Worm (Caenorhabditis elegans) whole organism, early embryonic: ENCODE data around the gene C37E2.10.

ENCODE experiments used
- B0310.2 ChIP-seq: sonication (generic microtip); optimal IDR thresholded peaks from 2 replicates; lab custom pipeline; 2016; ENCODE audit warnings: mild to moderate bottlenecking, missing genetic modification characterization, missing compliant biosample characterization
- F13C5.2 ChIP-seq: sonication (generic microtip); optimal IDR thresholded peaks from 2 replicates; lab custom pipeline; 2017; ENCODE audit warnings: mild to moderate bottlenecking, missing genetic modification characterization, inconsistent platforms, missing compliant biosample characterization
- aly-1 ChIP-seq: sonication (generic microtip); optimal IDR thresholded peaks from 2 replicates; lab custom pipeline; 2016; ENCODE audit warnings: missing genetic modification characterization, missing compliant biosample characterization
- ama-1 ChIP-seq: fragments of 150-350 bp; optimal IDR thresholded peaks from 2 replicates; lab custom pipeline; 2014
- ceh-13 ChIP-seq: fragments of 200-800 bp; sonication (Bioruptor generic); optimal IDR thresholded peaks from 2 replicates; lab custom pipeline; 2018; ENCODE audit warnings: mild to moderate bottlenecking, missing genetic modification characterization, missing compliant biosample characterization
- ceh-36 ChIP-seq: sonication (generic microtip); optimal IDR thresholded peaks from 2 replicates; lab custom pipeline; 2016; ENCODE audit warnings: missing genetic modification characterization, inconsistent platforms, missing compliant biosample characterization
- ets-7 ChIP-seq: sonication (generic microtip); optimal IDR thresholded peaks from 2 replicates; lab custom pipeline; 2016; ENCODE audit warnings: missing genotype, missing genetic modification characterization, missing compliant biosample characterization
- flt-1 ChIP-seq: fragments of 200-800 bp; sonication (Bioruptor generic); IDR thresholded peaks from 2 replicates; pipeline ENCODE4 v1.3.6; 2022; ENCODE audit warnings: missing genetic modification characterization, missing compliant biosample characterization
- hmbx-1 ChIP-seq: sonication (generic microtip); optimal IDR thresholded peaks from 2 replicates; lab custom pipeline; 2016; ENCODE audit warnings: mild to moderate bottlenecking, missing genetic modification characterization, missing compliant biosample characterization
- hmg-4 ChIP-seq: fragments of 200-800 bp; sonication (Bioruptor generic); optimal IDR thresholded peaks from 2 replicates; lab custom pipeline; 2018; ENCODE audit warnings: mild to moderate bottlenecking, missing genetic modification characterization, missing compliant biosample characterization
- hnd-1 ChIP-seq: sonication (generic microtip); optimal IDR thresholded peaks from 2 replicates; lab custom pipeline; 2016; ENCODE audit warnings: missing genetic modification characterization, missing compliant biosample characterization
- pes-1 ChIP-seq: fragments of 200-800 bp; sonication (Bioruptor generic); IDR thresholded peaks from 2 replicates; pipeline ENCODE4 v1.3.6; 2022; ENCODE audit warnings: missing genetic modification reagents, missing genetic modification characterization, missing compliant biosample characterization
- scrt-1 ChIP-seq: fragments of 200-800 bp; sonication (Bioruptor generic); IDR thresholded peaks from 2 replicates; pipeline ENCODE4 v1.3.6; 2022; ENCODE audit warnings: missing genetic modification characterization, missing compliant biosample characterization
- sea-1 ChIP-seq: fragments of 200-800 bp; sonication (Bioruptor generic); conservative IDR thresholded peaks from 2 replicates; pipeline ENCODE4 v1.3.6; 2022; ENCODE audit warnings: missing genetic modification characterization, missing compliant biosample characterization
- tbx-11 ChIP-seq: fragments of 200-800 bp; sonication (Bioruptor generic); IDR thresholded peaks from 2 replicates; pipeline ENCODE4 v1.3.6; 2022; ENCODE audit warnings: missing genetic modification characterization, missing compliant biosample characterization
- tbx-37 ChIP-seq: fragments of 200-800 bp; sonication (Bioruptor generic); conservative IDR thresholded peaks from 2 replicates; pipeline ENCODE4 v1.3.6; 2022; ENCODE audit warnings: missing genetic modification reagents, missing genetic modification characterization, missing compliant biosample characterization
- tra-4 ChIP-seq: sonication (generic microtip); optimal IDR thresholded peaks from 2 replicates; lab custom pipeline; 2017; ENCODE audit warnings: missing genetic modification characterization, missing compliant biosample characterization

The C37E2.10 gene

DNA sequence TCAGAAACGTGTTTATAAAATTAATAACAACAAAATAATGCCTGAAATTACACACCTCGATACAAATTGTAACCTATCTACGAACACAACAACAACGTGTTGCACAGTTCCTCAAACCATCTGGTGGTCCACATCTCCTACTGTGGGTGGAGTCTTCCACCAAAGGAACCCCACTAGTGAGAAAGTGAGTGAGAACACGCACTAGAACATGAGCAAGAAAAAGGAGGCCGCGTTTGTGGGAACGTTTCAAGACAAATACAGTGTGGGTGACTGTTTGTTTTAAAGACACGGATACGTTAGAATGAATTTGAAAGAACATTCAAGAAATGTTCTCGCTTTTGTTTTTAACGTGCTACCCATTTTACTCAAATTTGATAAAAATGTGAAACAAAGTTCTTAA, 7.7 kb downstream of the C37E2.10 start, which contains the start of gene ceh-36:
Gene ceh-36 (minus strand): TSS at position 101 of the 400 bp plus-strand sequence.
- no peak for TF ChIP-seq ets-7

DNA sequence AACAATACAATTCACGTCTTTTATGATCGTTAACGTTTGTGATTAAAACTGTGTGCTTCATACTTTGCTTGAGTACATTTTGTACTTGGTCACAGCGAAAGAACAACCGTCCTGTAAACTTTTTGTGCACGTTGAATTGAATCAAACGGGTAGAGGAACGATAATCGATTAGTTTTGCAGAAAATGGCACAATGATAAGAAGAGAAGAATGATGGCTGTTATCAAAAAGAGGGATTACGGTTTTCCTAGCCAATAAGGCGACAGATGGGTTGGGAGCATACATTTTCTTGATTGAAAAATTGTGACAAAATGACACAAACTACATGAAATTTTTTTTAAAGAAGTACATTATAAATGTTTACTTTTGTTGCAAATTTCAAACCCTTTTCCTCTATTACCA, 15.5 kb downstream of the C37E2.10 start:
- TF ChIP-seq sea-1 (no peak), B0310.2 (tag; lab: Kevin White, UChicago) (no peak), flt-1 (GFP tag; lab: Robert Waterston, UW) (no peak), F13C5.2 (tag; lab: Kevin White, UChicago) (no peak), hnd-1 (tag; lab: Kevin White, UChicago) (no peak), scrt-1 (GFP tag; lab: Robert Waterston, UW) (no peak), ama-1 (lab: Kevin White, UChicago) (no peak), ceh-36 (tag; lab: Kevin White, UChicago) (no peak), aly-1 (tag; lab: Kevin White, UChicago) (no peak), ceh-13 (no peak), pes-1 (GFP tag; lab: Robert Waterston, UW) (no peak)

DNA sequence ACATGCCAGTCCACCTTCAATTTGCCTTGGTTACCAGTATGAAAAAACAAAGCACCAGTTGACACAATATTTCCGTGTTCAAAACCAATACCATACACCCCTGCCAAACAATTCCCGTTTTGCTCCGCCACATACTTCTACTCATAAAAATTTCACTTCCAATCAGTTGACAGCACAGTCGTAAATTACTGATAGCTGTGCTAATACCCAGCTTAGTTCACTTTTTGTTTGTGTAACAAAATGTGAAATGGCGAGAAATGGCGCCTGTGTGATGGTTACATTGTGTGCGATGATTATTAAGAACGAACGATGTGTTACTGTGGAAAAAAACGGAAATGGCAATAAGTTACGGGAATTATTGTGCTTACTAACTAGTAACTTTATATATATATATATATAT, 27.5 kb downstream of the C37E2.10 start:
- no peak for TF ChIP-seq sea-1
- no peak for TF ChIP-seq ceh-13
- no peak for TF ChIP-seq tbx-11 (GFP tag; lab: Robert Waterston, UW)
- no peak for TF ChIP-seq B0310.2 (tag; lab: Kevin White, UChicago)
- no peak for TF ChIP-seq hmg-4

DNA sequence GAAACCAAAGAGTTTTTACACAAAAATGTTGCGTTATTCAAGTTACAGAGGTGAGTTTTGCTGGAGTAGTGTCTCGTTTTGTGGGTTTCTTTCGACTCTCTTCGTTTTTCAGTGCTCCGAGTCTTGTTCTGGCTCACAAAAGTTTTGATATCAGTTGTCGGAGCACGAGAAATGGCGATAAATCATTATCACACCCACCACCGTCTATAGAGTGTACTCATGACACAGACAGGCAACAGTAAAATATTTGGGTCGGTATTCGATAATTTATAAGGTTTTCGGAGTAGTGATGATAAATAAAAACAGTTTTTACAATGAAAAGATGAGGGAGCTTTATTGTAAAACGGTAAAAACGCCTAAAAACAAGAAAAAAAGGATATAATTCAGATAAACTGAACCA, 29.2 kb downstream of the C37E2.10 start, which contains the start of gene ceh-37:
Gene ceh-37 (minus strand): TSS at position 59 of the 400 bp plus-strand sequence.
- no peak for TF ChIP-seq hmbx-1 (tag; lab: Kevin White, UChicago)
- TF ChIP-seq ama-1 (lab: Kevin White, UChicago), result no peak
- TF ChIP-seq sea-1, result no peak
- TF ChIP-seq tra-4 (tag; lab: Kevin White, UChicago), result no peak
- no peak for TF ChIP-seq F13C5.2 (tag; lab: Kevin White, UChicago)
- TF ChIP-seq scrt-1 (GFP tag; lab: Robert Waterston, UW), result no peak
- TF ChIP-seq tbx-11 (GFP tag; lab: Robert Waterston, UW), result no peak
- TF ChIP-seq ets-7, result no peak
- TF ChIP-seq hnd-1 (tag; lab: Kevin White, UChicago), result no peak

DNA sequence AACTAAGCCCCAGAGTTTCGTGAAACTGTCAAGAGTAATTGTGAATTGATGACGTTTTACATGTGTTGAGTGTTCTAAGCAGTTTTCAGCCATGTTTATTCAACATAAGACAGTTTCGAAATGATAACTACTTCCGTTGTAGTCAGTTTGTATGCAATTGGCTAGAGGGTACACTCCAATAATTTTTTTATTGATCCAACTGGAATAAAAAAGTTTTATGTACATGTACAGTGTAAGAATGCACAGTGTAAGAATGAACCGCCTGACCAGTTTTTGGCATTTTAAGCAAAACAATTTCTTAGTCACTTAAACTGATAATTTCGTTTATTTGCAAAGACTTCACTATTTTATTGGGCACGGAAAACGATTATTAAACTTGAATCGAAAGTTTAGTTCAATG, 34.5 kb downstream of the C37E2.10 start:
- TF ChIP-seq pes-1 (GFP tag; lab: Robert Waterston, UW), result no peak
- TF ChIP-seq tbx-37 (GFP tag; lab: Robert Waterston, UW), result no peak
- no peak for TF ChIP-seq tbx-11 (GFP tag; lab: Robert Waterston, UW)
- no peak for TF ChIP-seq B0310.2 (tag; lab: Kevin White, UChicago)
- TF ChIP-seq ama-1 (lab: Kevin White, UChicago), result no peak
- no peak for TF ChIP-seq hmbx-1 (tag; lab: Kevin White, UChicago)
- no peak for TF ChIP-seq tra-4 (tag; lab: Kevin White, UChicago)
- TF ChIP-seq ceh-13, result no peak
- no peak for TF ChIP-seq hmg-4
- TF ChIP-seq scrt-1 (GFP tag; lab: Robert Waterston, UW), result no peak
- no peak for TF ChIP-seq flt-1 (GFP tag; lab: Robert Waterston, UW)
- TF ChIP-seq F13C5.2 (tag; lab: Kevin White, UChicago), result no peak

DNA sequence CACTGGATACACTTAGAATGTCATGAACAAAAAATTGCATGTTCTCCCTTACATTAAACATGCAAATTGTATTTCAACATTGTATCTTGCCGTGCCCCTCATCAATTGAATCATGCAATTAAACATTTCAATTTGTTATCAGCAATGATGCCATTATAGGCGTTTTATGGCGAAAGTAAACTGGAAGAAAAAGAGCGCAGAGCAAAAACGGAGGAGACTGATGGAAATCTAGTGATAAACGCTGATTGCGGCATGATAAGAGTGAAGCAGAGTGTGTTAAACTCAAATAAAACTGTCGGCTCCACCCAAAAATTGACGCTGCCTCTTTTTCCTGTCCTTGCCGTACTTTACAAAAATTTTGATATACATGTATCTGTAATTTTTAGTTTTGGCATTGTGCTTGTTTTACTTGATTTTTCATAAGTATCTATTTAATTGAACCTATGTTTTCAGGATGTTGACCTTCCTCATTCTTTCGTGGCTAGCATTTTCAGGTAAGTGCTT, 35.8 kb downstream of the C37E2.10 start, which contains the start of gene K06G5.1:
Gene K06G5.1 (plus strand): TSS at position 454 of the 504 bp plus-strand sequence.
- TF ChIP-seq tra-4 (tag; lab: Kevin White, UChicago), result no peak
- no peak for TF ChIP-seq aly-1 (tag; lab: Kevin White, UChicago)
- no peak for TF ChIP-seq sea-1
- TF ChIP-seq pes-1 (GFP tag; lab: Robert Waterston, UW), result no peak
- no peak for TF ChIP-seq hmg-4
- no peak for TF ChIP-seq hmbx-1 (tag; lab: Kevin White, UChicago)
- TF ChIP-seq B0310.2 (tag; lab: Kevin White, UChicago), result no peak
- TF ChIP-seq ets-7, result no peak
- TF ChIP-seq F13C5.2 (tag; lab: Kevin White, UChicago), result no peak
- TF ChIP-seq tbx-37 (GFP tag; lab: Robert Waterston, UW), result no peak
- no peak for TF ChIP-seq flt-1 (GFP tag; lab: Robert Waterston, UW)
- TF ChIP-seq ama-1 (lab: Kevin White, UChicago), result no peak
- TF ChIP-seq scrt-1 (GFP tag; lab: Robert Waterston, UW), result no peak
- no peak for TF ChIP-seq hnd-1 (tag; lab: Kevin White, UChicago)

DNA sequence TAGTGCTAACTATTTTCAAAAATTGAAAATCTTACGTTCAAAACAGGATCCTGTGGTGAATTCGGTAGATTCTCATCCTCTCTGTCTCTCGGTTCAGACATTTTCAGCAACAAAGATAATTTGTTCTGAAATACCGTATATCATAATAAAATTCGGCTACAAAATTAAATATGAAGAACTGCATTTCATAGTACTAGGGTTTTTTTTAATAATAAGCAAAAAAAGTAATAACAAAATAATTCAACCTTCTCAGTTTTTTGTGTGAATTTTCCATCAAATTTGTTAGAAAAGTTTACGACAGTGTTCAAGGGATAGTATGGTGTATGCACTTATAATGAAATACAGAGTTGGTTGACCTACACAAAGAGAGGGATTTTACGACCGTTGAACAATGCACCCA, 44.4 kb downstream of the C37E2.10 start, which contains the start of gene K06G5.3:
Gene K06G5.3 (minus strand): TSS at position 101 of the 400 bp plus-strand sequence.
- TF ChIP-seq B0310.2 (tag; lab: Kevin White, UChicago), result no peak
- TF ChIP-seq ama-1 (lab: Kevin White, UChicago), result no peak
- no peak for TF ChIP-seq ceh-36 (tag; lab: Kevin White, UChicago)
- TF ChIP-seq tbx-11 (GFP tag; lab: Robert Waterston, UW), result no peak
- TF ChIP-seq hnd-1 (tag; lab: Kevin White, UChicago), result no peak
- TF ChIP-seq scrt-1 (GFP tag; lab: Robert Waterston, UW), result no peak
- no peak for TF ChIP-seq hmg-4
- no peak for TF ChIP-seq hmbx-1 (tag; lab: Kevin White, UChicago)

DNA sequence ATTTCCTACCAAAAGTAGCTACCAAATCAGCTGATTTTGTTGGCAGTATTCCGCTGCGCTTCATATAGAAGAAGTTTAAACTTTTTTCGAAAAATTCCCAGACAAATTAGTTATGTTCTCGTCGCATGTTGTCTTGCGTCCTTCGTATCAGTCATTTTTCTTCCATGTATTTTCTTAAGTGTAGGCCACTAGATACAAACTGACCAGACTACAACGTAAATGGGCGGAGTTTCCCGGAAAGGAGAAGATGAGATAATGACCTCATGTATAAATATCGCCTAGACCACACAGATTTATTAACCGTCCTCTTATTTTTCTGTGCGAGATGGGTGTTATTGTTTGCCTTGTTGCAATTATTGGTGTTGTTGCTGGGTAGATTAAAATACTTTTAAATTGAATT, 46.5 kb downstream of the C37E2.10 start, which contains the start of gene cyp-13B2:
Gene cyp-13B2 (plus strand): TSS at position 301 of the 400 bp plus-strand sequence.
- TF ChIP-seq B0310.2 (tag; lab: Kevin White, UChicago), result no peak
- TF ChIP-seq flt-1 (GFP tag; lab: Robert Waterston, UW), result no peak
- TF ChIP-seq tra-4 (tag; lab: Kevin White, UChicago), result no peak
- TF ChIP-seq ama-1 (lab: Kevin White, UChicago), result no peak
- no peak for TF ChIP-seq hmbx-1 (tag; lab: Kevin White, UChicago)
- TF ChIP-seq pes-1 (GFP tag; lab: Robert Waterston, UW), result no peak
- TF ChIP-seq ceh-36 (tag; lab: Kevin White, UChicago), result no peak
- no peak for TF ChIP-seq ets-7
- TF ChIP-seq aly-1 (tag; lab: Kevin White, UChicago), result no peak
- no peak for TF ChIP-seq sea-1
- no peak for TF ChIP-seq tbx-37 (GFP tag; lab: Robert Waterston, UW)
- no peak for TF ChIP-seq ceh-13
- no peak for TF ChIP-seq hnd-1 (tag; lab: Kevin White, UChicago)
- no peak for TF ChIP-seq tbx-11 (GFP tag; lab: Robert Waterston, UW)
- TF ChIP-seq scrt-1 (GFP tag; lab: Robert Waterston, UW), result no peak
- TF ChIP-seq hmg-4, result no peak
- TF ChIP-seq F13C5.2 (tag; lab: Kevin White, UChicago), result no peak
